Fruit fly (Drosophila melanogaster) whole organism, embryonic: ENCODE results near the gene alpha-PheRS.

Experiments
- Asciz ChIP-seq: fragments of 200-800 bp; sonication (Bioruptor generic); optimal IDR thresholded peaks from 2 replicates; lab custom pipeline; 2017; ENCODE audit warnings: missing biosample characterization, mild to moderate bottlenecking, missing genetic modification characterization, missing genetic modification reagents
- Blimp-1 ChIP-seq: fragments of 200-800 bp; sonication (Bioruptor generic); optimal IDR thresholded peaks from 3 replicates; lab custom pipeline; 2018; ENCODE audit warnings: missing biosample characterization, missing genetic modification characterization, mild to moderate bottlenecking, moderate library complexity, missing genetic modification reagents
- CG10366 ChIP-seq: fragments of 200-800 bp; sonication (Bioruptor generic); IDR thresholded peaks from 2 replicates; pipeline ENCODE4 v1.3.6; 2022; ENCODE audit warnings: missing biosample characterization, missing genetic modification characterization
- CG10979 ChIP-seq: fragments of 200-800 bp; sonication (Bioruptor generic); optimal IDR thresholded peaks from 2 replicates; lab custom pipeline; 2018; ENCODE audit warnings: missing biosample characterization, mild to moderate bottlenecking, missing genetic modification characterization, moderate library complexity
- CG12659 ChIP-seq: fragments of 200-800 bp; sonication (Bioruptor generic); optimal IDR thresholded peaks from 3 replicates; lab custom pipeline; 2017; ENCODE audit warnings: mild to moderate bottlenecking, missing biosample characterization, missing genetic modification reagents, missing genetic modification characterization
- CG13296 ChIP-seq: fragments of 200-800 bp; sonication (Bioruptor generic); optimal IDR thresholded peaks from 3 replicates; lab custom pipeline; 2018; ENCODE audit warnings: missing biosample characterization, mild to moderate bottlenecking, missing genetic modification characterization
- CG13424 ChIP-seq: fragments of 200-800 bp; sonication (Bioruptor generic); optimal IDR thresholded peaks from 2 replicates; lab custom pipeline; 2019; ENCODE audit warnings: missing biosample characterization, mild to moderate bottlenecking, missing genetic modification characterization, moderate library complexity
- CG16813 ChIP-seq: fragments of 200-800 bp; sonication (Bioruptor generic); IDR thresholded peaks from 3 replicates; pipeline ENCODE4 v1.3.6; 2022; ENCODE audit warnings: missing biosample characterization, missing genetic modification characterization; ENCODE audit not compliant: partially characterized antibody
- CG18011 ChIP-seq: fragments of 200-800 bp; sonication (Bioruptor generic); optimal IDR thresholded peaks from 2 replicates; lab custom pipeline; 2017; ENCODE audit warnings: missing biosample characterization, missing genetic modification characterization, mild to moderate bottlenecking, moderate library complexity, missing genotype
- CG18262 ChIP-seq: fragments of 200-800 bp; optimal IDR thresholded peaks from 3 replicates; lab custom pipeline; 2019; ENCODE audit warnings: missing biosample characterization, mild to moderate bottlenecking, missing genetic modification characterization, moderate library complexity
- CG18599 ChIP-seq: fragments of 200-800 bp; sonication (Bioruptor generic); optimal IDR thresholded peaks from 3 replicates; lab custom pipeline; 2017; ENCODE audit warnings: missing biosample characterization, missing genetic modification characterization, mild to moderate bottlenecking, moderate library complexity, missing genetic modification reagents
- CG2678 ChIP-seq: fragments of 200-800 bp; sonication (Bioruptor generic); optimal IDR thresholded peaks from 3 replicates; lab custom pipeline; 2019; ENCODE audit warnings: missing biosample characterization, mild to moderate bottlenecking, missing genetic modification characterization, moderate library complexity
- CG3163 ChIP-seq: fragments of 200-800 bp; sonication (Bioruptor generic); optimal IDR thresholded peaks from 3 replicates; lab custom pipeline; 2016; ENCODE audit warnings: missing biosample characterization, missing genetic modification characterization
- CG32532 ChIP-seq: fragments of 200-800 bp; sonication (Bioruptor generic); IDR thresholded peaks from 2 replicates; pipeline ENCODE4 v1.3.6; 2022; ENCODE audit warnings: missing biosample characterization, missing genetic modification characterization
- CG34376 ChIP-seq: fragments of 200-800 bp; sonication (Bioruptor generic); optimal IDR thresholded peaks from 2 replicates; lab custom pipeline; 2018; ENCODE audit warnings: missing biosample characterization, mild to moderate bottlenecking, missing genetic modification characterization
- CG4404 ChIP-seq: fragments of 200-800 bp; sonication (Bioruptor generic); IDR thresholded peaks from 2 replicates; pipeline ENCODE4 v1.3.6; 2022; ENCODE audit warnings: missing biosample characterization, missing genetic modification characterization
- CG4424 ChIP-seq: fragments of 200-800 bp; sonication (Bioruptor generic); optimal IDR thresholded peaks from 3 replicates; lab custom pipeline; 2016; ENCODE audit warnings: missing biosample characterization, missing genetic modification characterization
- CG6683 ChIP-seq: fragments of 200-800 bp; sonication (Bioruptor generic); optimal IDR thresholded peaks from 2 replicates; lab custom pipeline; 2017; ENCODE audit warnings: missing biosample characterization, mild to moderate bottlenecking, missing genetic modification characterization, missing genetic modification reagents
- CG6765 ChIP-seq: fragments of 200-800 bp; sonication (Bioruptor generic); optimal IDR thresholded peaks from 3 replicates; lab custom pipeline; 2017; ENCODE audit warnings: missing biosample characterization, mild to moderate bottlenecking, missing genetic modification characterization
- CG7928 ChIP-seq: fragments of 200-800 bp; sonication (Bioruptor generic); optimal IDR thresholded peaks from 2 replicates; lab custom pipeline; 2017; ENCODE audit warnings: missing biosample characterization, mild to moderate bottlenecking, missing genetic modification characterization
- CG9817 ChIP-seq: fragments of 200-800 bp; sonication (Bioruptor generic); optimal IDR thresholded peaks from 2 replicates; lab custom pipeline; 2018; ENCODE audit warnings: missing biosample characterization, mild to moderate bottlenecking, missing genetic modification characterization, moderate library complexity
- Dad ChIP-seq: fragments of 200-800 bp; sonication (Bioruptor generic); optimal IDR thresholded peaks from 3 replicates; lab custom pipeline; 2016; ENCODE audit warnings: missing biosample characterization, missing genetic modification characterization
- Doc3 ChIP-seq: fragments of 200-800 bp; sonication (Bioruptor generic); IDR thresholded peaks from 3 replicates; pipeline ENCODE4 v1.3.6; 2022; ENCODE audit warnings: missing biosample characterization, missing genetic modification characterization; ENCODE audit not compliant: partially characterized antibody
- Gug ChIP-seq: fragments of 200-800 bp; sonication (Bioruptor generic); IDR thresholded peaks from 4 replicates; pipeline ENCODE4 v1.3.6; 2022; ENCODE audit warnings: missing biosample characterization, missing genetic modification characterization
- HLH3B ChIP-seq: fragments of 200-800 bp; sonication (Bioruptor generic); IDR thresholded peaks from 2 replicates; pipeline ENCODE4 v1.3.6; 2022; ENCODE audit warnings: missing biosample characterization, missing genetic modification characterization
- Meics ChIP-seq: fragments of 200-800 bp; sonication (Bioruptor generic); optimal IDR thresholded peaks from 2 replicates; lab custom pipeline; 2017; ENCODE audit warnings: missing biosample characterization, mild to moderate bottlenecking, missing genetic modification characterization
- Nf-YC ChIP-seq: fragments of 200-800 bp; optimal IDR thresholded peaks from 3 replicates; lab custom pipeline; 2019; ENCODE audit warnings: missing biosample characterization, mild to moderate bottlenecking, missing genetic modification characterization, moderate library complexity
- Ptx1 ChIP-seq: fragments of 200-800 bp; sonication (Bioruptor generic); IDR thresholded peaks from 2 replicates; pipeline ENCODE4 v1.3.6; 2022; ENCODE audit warnings: missing biosample characterization, missing genetic modification characterization
- amos ChIP-seq: fragments of 200-800 bp; sonication (Bioruptor generic); IDR thresholded peaks from 2 replicates; pipeline ENCODE4 v1.3.6; 2022; ENCODE audit warnings: missing biosample characterization, missing genetic modification characterization; ENCODE audit not compliant: partially characterized antibody
- caup ChIP-seq: fragments of 200-800 bp; sonication (Bioruptor generic); optimal IDR thresholded peaks from 3 replicates; lab custom pipeline; 2017; ENCODE audit warnings: missing biosample characterization, mild to moderate bottlenecking, missing genetic modification characterization, moderate library complexity; ENCODE audit not compliant: severe bottlenecking
- ems ChIP-seq: fragments of 200-800 bp; sonication (Bioruptor generic); optimal IDR thresholded peaks from 3 replicates; lab custom pipeline; 2016; ENCODE audit warnings: missing biosample characterization, missing genetic modification characterization
- fd3F ChIP-seq: fragments of 200-800 bp; sonication (Bioruptor generic); optimal IDR thresholded peaks from 2 replicates; lab custom pipeline; 2018; ENCODE audit warnings: missing biosample characterization, mild to moderate bottlenecking, missing genetic modification characterization, moderate library complexity
- grau ChIP-seq: fragments of 200-800 bp; optimal IDR thresholded peaks from 3 replicates; lab custom pipeline; 2019; ENCODE audit warnings: missing biosample characterization, mild to moderate bottlenecking, missing genetic modification characterization, moderate library complexity
- gsb ChIP-seq: fragments of 200-800 bp; sonication (Bioruptor generic); IDR thresholded peaks from 2 replicates; pipeline ENCODE4 v1.3.6; 2022; ENCODE audit warnings: missing biosample characterization, missing genetic modification characterization
- hb ChIP-seq: fragments of 200-800 bp; sonication (Bioruptor generic); IDR thresholded peaks from 3 replicates; pipeline ENCODE4 v1.3.6; 2022; ENCODE audit warnings: missing biosample characterization, missing genetic modification characterization; ENCODE audit not compliant: partially characterized antibody
- hth ChIP-seq: fragments of >200 bp; optimal IDR thresholded peaks from 2 replicates; lab custom pipeline; 2017; ENCODE audit warnings: inconsistent platforms
- lilli ChIP-seq: fragments of 200-800 bp; sonication (Bioruptor generic); optimal IDR thresholded peaks from 3 replicates; lab custom pipeline; 2016; ENCODE audit warnings: missing biosample characterization, missing genetic modification characterization
- mld ChIP-seq: fragments of 200-800 bp; sonication (Bioruptor generic); IDR thresholded peaks from 3 replicates; pipeline ENCODE4 v1.3.6; 2022; ENCODE audit warnings: missing biosample characterization, missing genetic modification characterization; ENCODE audit not compliant: partially characterized antibody
- pb ChIP-seq: fragments of 200-800 bp; sonication (Bioruptor generic); optimal IDR thresholded peaks from 3 replicates; lab custom pipeline; 2016; ENCODE audit warnings: missing biosample characterization, missing genetic modification characterization
- sc ChIP-seq, 3 experiments: fragments of >200 bp in 2 of 3; fragments of 200-800 bp in 1 of 3; sonication (Bioruptor generic) in 1 of 3; optimal IDR thresholded peaks; 2 replicates in 2 of 3; 3 replicates in 1 of 3; lab custom pipeline; 2017; ENCODE audit warnings: mild to moderate bottlenecking in 1 of 3, missing biosample characterization in 1 of 3, missing genetic modification characterization in 1 of 3, missing genetic modification reagents in 1 of 3
- sd ChIP-seq: fragments of 200-800 bp; sonication (Bioruptor generic); optimal IDR thresholded peaks from 3 replicates; lab custom pipeline; 2018; ENCODE audit warnings: missing biosample characterization, mild to moderate bottlenecking, missing genetic modification characterization, moderate library complexity
- shn ChIP-seq: fragments of 200-800 bp; sonication (Bioruptor generic); optimal IDR thresholded peaks from 3 replicates; lab custom pipeline; 2016; ENCODE audit warnings: missing biosample characterization, missing genetic modification characterization
- tio ChIP-seq: fragments of 200-800 bp; sonication (Bioruptor generic); optimal IDR thresholded peaks from 2 replicates; lab custom pipeline; 2017; ENCODE audit warnings: missing biosample characterization, missing genetic modification characterization, inconsistent platforms
- toy ChIP-seq: fragments of 200-800 bp; sonication (Bioruptor generic); IDR thresholded peaks from 2 replicates; pipeline ENCODE4 v1.3.6; 2022; ENCODE audit warnings: missing biosample characterization, missing genetic modification characterization
- trem ChIP-seq: fragments of 200-800 bp; optimal IDR thresholded peaks from 3 replicates; lab custom pipeline; 2019; ENCODE audit warnings: missing biosample characterization, mild to moderate bottlenecking, missing genetic modification characterization, moderate library complexity
- vfl ChIP-seq: fragments of 200-800 bp; sonication (Bioruptor generic); optimal IDR thresholded peaks from 2 replicates; lab custom pipeline; 2016; ENCODE audit warnings: missing biosample characterization, missing genetic modification characterization
- vvl ChIP-seq: fragments of 200-800 bp; sonication (Bioruptor generic); IDR thresholded peaks from 2 replicates; pipeline ENCODE4 v1.3.6; 2022; ENCODE audit warnings: missing biosample characterization, missing genetic modification characterization

alpha-PheRS gene

DNA sequence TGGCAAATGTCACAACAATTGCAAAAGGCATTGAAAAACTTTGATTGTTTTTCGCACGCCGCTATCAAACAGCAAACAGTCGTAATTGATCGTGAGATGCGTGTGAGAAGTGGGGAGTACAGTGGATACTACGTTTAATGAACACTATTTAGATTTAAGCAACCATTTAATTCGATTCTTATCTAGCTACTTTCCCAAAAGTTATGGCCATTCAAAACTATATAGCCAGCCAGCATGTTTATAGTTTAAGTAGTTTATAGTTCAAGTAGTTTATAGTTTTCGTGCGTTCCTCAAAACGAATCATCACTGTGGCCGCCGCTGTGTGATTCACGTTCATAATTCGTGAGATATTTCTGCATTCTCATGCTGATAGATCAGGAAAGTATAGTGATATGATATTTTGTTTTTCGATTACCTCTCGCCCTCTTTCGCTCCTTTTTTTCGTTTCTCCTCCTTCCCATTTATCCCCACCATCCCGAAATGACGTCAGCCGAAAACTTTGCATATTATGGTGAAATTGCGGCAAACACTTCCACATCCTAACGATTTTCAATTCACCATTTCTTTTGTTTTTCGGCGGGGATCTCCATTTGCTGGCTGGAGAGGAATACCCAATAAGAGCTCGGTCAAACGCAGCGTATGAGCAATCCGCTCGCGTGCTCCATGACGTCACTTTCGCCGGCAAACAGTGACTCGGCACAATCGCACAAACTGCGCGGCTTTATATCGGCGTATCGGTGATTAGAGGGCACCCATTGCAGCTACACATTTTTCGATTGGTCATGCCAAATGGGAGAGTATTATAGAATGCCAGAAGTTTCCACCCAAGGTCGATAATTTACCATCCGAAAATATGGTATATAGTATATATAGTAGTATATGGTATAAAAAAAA lies 31.8 kb downstream of the alpha-PheRS start (continued):
- TF ChIP-seq CG6765 (GFP tag; lab: Kevin White, UChicago) (no peak), trem (tag; lab: Kevin White, UChicago) (no peak), CG18599 (GFP tag; lab: Kevin White, UChicago) (peak; percentile 82), CG10979 (tag; lab: Kevin White, UChicago) (no peak), amos (GFP tag; lab: Robert Waterston, UW) (no peak), toy (GFP tag; lab: Robert Waterston, UW) (peak; percentile 45; the same call in 1 of the 2 replicates), pb (peak; percentile 23), CG6683 (GFP tag; lab: Kevin White, UChicago) (peak; percentile 6), mld (no peak), grau (tag; lab: Kevin White, UChicago) (peak; percentile 93), CG16813 (GFP tag; lab: Robert Waterston, UW) (no peak), Doc3 (GFP tag; lab: Robert Waterston, UW) (no peak), CG13296 (GFP tag; lab: Kevin White, UChicago) (peak; percentile 64), CG18011 (peak; percentile 48), CG10366 (GFP tag; lab: Robert Waterston, UW) (peak; percentile 72), CG4404 (no peak), sc (optimal IDR thresholded peaks at IDR 0.05; lab: Kevin White, UChicago) (no peak), sc (GFP tag; optimal IDR thresholded peaks at IDR 0.05; lab: Kevin White, UChicago) (no peak), sd (tag; lab: Kevin White, UChicago) (peak; percentile 21), HLH3B (GFP tag; lab: Robert Waterston, UW) (peak; percentile 21; the same call in 1 of the 2 replicates), caup (GFP tag; lab: Kevin White, UChicago) (peak; percentile 67), CG3163 (GFP tag; lab: Kevin White, UChicago) (peak; percentile 35), vvl (GFP tag; lab: Robert Waterston, UW) (peak; percentile 56; the same call in 1 of the 2 replicates), ems (peak; percentile 8), shn (GFP tag; lab: Kevin White, UChicago) (peak; percentile 14), tio (GFP tag; lab: Kevin White, UChicago) (peak; percentile 9), CG9817 (peak; percentile 71), hb (GFP tag; lab: Robert Waterston, UW) (no peak), CG13424 (tag; lab: Kevin White, UChicago) (peak; percentile 66), CG18262 (peak; percentile 17), CG4424 (GFP tag; lab: Kevin White, UChicago) (peak; percentile 4), Gug (GFP tag; lab: Robert Waterston, UW) (peak; percentile 58; the same call in 2 of the 4 replicates), CG12659 (GFP tag; lab: Kevin White, UChicago) (peak; percentile 53), Nf-YC (tag; lab: Kevin White, UChicago) (peak; percentile 12), CG7928 (GFP tag; lab: Kevin White, UChicago) (no peak), Dad (GFP tag; lab: Kevin White, UChicago) (no peak), lilli (GFP tag; lab: Kevin White, UChicago) (peak; percentile 73), Ptx1 (GFP tag; lab: Robert Waterston, UW) (peak; percentile 67), Meics (GFP tag; lab: Kevin White, UChicago) (peak; percentile 80), vfl (GFP tag; lab: Kevin White, UChicago) (peak; percentile 76), CG2678 (peak; percentile 74), CG32532 (GFP tag; lab: Robert Waterston, UW) (peak; percentile 83), hth (lab: Kevin White, UChicago) (no peak), fd3F (GFP tag; lab: Kevin White, UChicago) (peak; percentile 54), Asciz (GFP tag; lab: Kevin White, UChicago) (no peak), CG34376 (GFP tag; lab: Kevin White, UChicago) (peak; percentile 34), Blimp-1 (GFP tag; lab: Kevin White, UChicago) (peak; percentile 17), gsb (GFP tag; lab: Robert Waterston, UW) (peak; percentile 58; the same call in 1 of the 2 replicates)
